Fruit fly (Drosophila melanogaster): ENCODE measurements around the gene CG12224.
"Not testable (repeated sequence)": the region's sequence is repeated elsewhere in the genome, so short reads cannot be mapped to it uniquely, and the experiment has no call there.

CG12224 gene

dm6 chr3R:11957388-11957787 lies 24.5 kb downstream of the CG12224 start:
- TF ChIP-seq CTCF (optimal IDR thresholded peaks at IDR 0.05) (no peak), CG8478 (optimal IDR thresholded peaks at IDR 0.05) (no peak)

- TF ChIP-seq CG8478, CTCF (optimal IDR thresholded peaks at IDR 0.05): not testable (repeated sequence)
Observed at dm6 chr3R:11956444-11956843, 25.4 kb downstream of the CG12224 start, which contains the start of gene Hsp70Aa. Gene Hsp70Aa (minus strand): TSS chr3R:11956544.

dm6 chr3R:11949387-11950029 lies 32.4 kb downstream of the CG12224 start, which contains the start of gene CG31211:
Gene CG31211 (plus strand): TSS chr3R:11949680.
- TF ChIP-seq CG8478 (optimal IDR thresholded peaks at IDR 0.05) (no peak), CTCF (optimal IDR thresholded peaks at IDR 0.05) (no peak)

dm6 chr3R:11948903-11949358 lies 32.9 kb downstream of the CG12224 start, which contains the start of gene Cad87A:
Gene Cad87A (minus strand): TSS chr3R:11949129.
- TF ChIP-seq CTCF (optimal IDR thresholded peaks at IDR 0.05) (no peak), CG8478 (optimal IDR thresholded peaks at IDR 0.05) (no peak)

dm6 chr3R:11947959-11948358 lies 33.9 kb downstream of the CG12224 start:
- no peak for TF ChIP-seq CG8478 (optimal IDR thresholded peaks at IDR 0.05)
- no peak for TF ChIP-seq CTCF (optimal IDR thresholded peaks at IDR 0.05)

dm6 chr3R:11947079-11947869 lies 34.6 kb downstream of the CG12224 start:
- TF ChIP-seq CTCF (optimal IDR thresholded peaks at IDR 0.05) (no peak), CG8478 (optimal IDR thresholded peaks at IDR 0.05) (no peak)

- TF ChIP-seq CTCF (optimal IDR thresholded peaks at IDR 0.05) = no peak
- TF ChIP-seq CG8478 (optimal IDR thresholded peaks at IDR 0.05) = no peak
Observed at dm6 chr3R:11945450-11946317, 36.2 kb downstream of the CG12224 start.

dm6 chr3R:11941116-11941515 lies 40.7 kb downstream of the CG12224 start:
- TF ChIP-seq CG8478 (optimal IDR thresholded peaks at IDR 0.05) = no peak
- no peak for TF ChIP-seq CTCF (optimal IDR thresholded peaks at IDR 0.05)

- TF ChIP-seq CTCF (optimal IDR thresholded peaks at IDR 0.05) = no peak
- TF ChIP-seq CG8478 (optimal IDR thresholded peaks at IDR 0.05) = no peak
Observed at dm6 chr3R:11937427-11938114, 44.3 kb downstream of the CG12224 start.

- peak; percentile 52 to 55 for TF ChIP-seq CTCF (optimal IDR thresholded peaks at IDR 0.05)
- TF ChIP-seq CG8478 (optimal IDR thresholded peaks at IDR 0.05) = no peak
Observed at dm6 chr3R:11933903-11934302, 48.0 kb downstream of the CG12224 start.

dm6 chr3R:11930962-11931361 lies 50.9 kb downstream of the CG12224 start, which contains the start of gene CG14731:
Gene CG14731 (plus strand): TSS chr3R:11931262.
- no peak for TF ChIP-seq CG8478 (optimal IDR thresholded peaks at IDR 0.05)
- no peak for TF ChIP-seq CTCF (optimal IDR thresholded peaks at IDR 0.05)
